Fruit fly (Drosophila melanogaster) whole organism, embryonic: Measurements from ENCODE around the gene mRpS18C.

Source experiments
- Abd-B ChIP-seq: fragments of 200-800 bp; sonication (Bioruptor generic); optimal IDR thresholded peaks from 2 replicates; lab custom pipeline; 2018; ENCODE audit warnings: missing biosample characterization, mild to moderate bottlenecking, missing genetic modification characterization, moderate library complexity
- Adf1 ChIP-seq: fragments of 200-800 bp; sonication (Bioruptor generic); IDR thresholded peaks from 2 replicates; pipeline ENCODE4 v1.3.6; 2022; ENCODE audit warnings: missing biosample characterization, missing genetic modification characterization
- Bdp1 ChIP-seq: fragments of 200-800 bp; sonication (Bioruptor generic); optimal IDR thresholded peaks from 3 replicates; lab custom pipeline; 2016; ENCODE audit warnings: missing biosample characterization, missing genetic modification characterization
- CG10267 ChIP-seq: fragments of 200-800 bp; sonication (Bioruptor generic); optimal IDR thresholded peaks from 2 replicates; lab custom pipeline; 2018; ENCODE audit warnings: missing biosample characterization, mild to moderate bottlenecking, missing genetic modification characterization, moderate library complexity
- CG10543 ChIP-seq: fragments of 200-800 bp; sonication (Bioruptor generic); optimal IDR thresholded peaks from 3 replicates; lab custom pipeline; 2017; ENCODE audit warnings: missing biosample characterization, mild to moderate bottlenecking, missing genetic modification characterization, moderate library complexity
- CG11085 ChIP-seq: fragments of 200-800 bp; sonication (Bioruptor generic); IDR thresholded peaks from 2 replicates; pipeline ENCODE4 v1.3.6; 2022; ENCODE audit warnings: missing biosample characterization, missing genetic modification characterization
- CG11398 ChIP-seq: fragments of 200-800 bp; sonication (Bioruptor generic); optimal IDR thresholded peaks from 2 replicates; lab custom pipeline; 2016; ENCODE audit warnings: missing biosample characterization, missing genetic modification characterization
- CG12299 ChIP-seq: fragments of 200-800 bp; sonication (Bioruptor generic); optimal IDR thresholded peaks from 2 replicates; lab custom pipeline; 2018; ENCODE audit warnings: missing biosample characterization, mild to moderate bottlenecking, missing genetic modification characterization
- CG12769 ChIP-seq: fragments of 200-800 bp; sonication (Bioruptor generic); optimal IDR thresholded peaks from 2 replicates; lab custom pipeline; 2019; ENCODE audit warnings: missing biosample characterization, mild to moderate bottlenecking, missing genetic modification characterization, moderate library complexity
- CG30020 ChIP-seq: fragments of 200-800 bp; optimal IDR thresholded peaks from 2 replicates; lab custom pipeline; 2019; ENCODE audit warnings: missing biosample characterization, mild to moderate bottlenecking, missing genetic modification characterization, moderate library complexity
- CG32772 ChIP-seq: fragments of 200-800 bp; sonication (Bioruptor generic); IDR thresholded peaks from 2 replicates; pipeline ENCODE4 v1.3.6; 2022; ENCODE audit warnings: missing biosample characterization, missing genetic modification characterization
- CG42726 ChIP-seq: fragments of 200-800 bp; sonication (Bioruptor generic); IDR thresholded peaks from 2 replicates; pipeline ENCODE4 v1.3.6; 2022; ENCODE audit warnings: missing biosample characterization, missing genetic modification characterization; ENCODE audit not compliant: partially characterized antibody
- CG43689 ChIP-seq: fragments of 200-800 bp; sonication (Bioruptor generic); IDR thresholded peaks from 2 replicates; pipeline ENCODE4 v1.3.6; 2022; ENCODE audit warnings: missing biosample characterization, missing genetic modification characterization
- CG4404 ChIP-seq: fragments of 200-800 bp; sonication (Bioruptor generic); IDR thresholded peaks from 2 replicates; pipeline ENCODE4 v1.3.6; 2022; ENCODE audit warnings: missing biosample characterization, missing genetic modification characterization
- CG5180 ChIP-seq: fragments of 200-800 bp; sonication (Bioruptor generic); optimal IDR thresholded peaks from 3 replicates; lab custom pipeline; 2017; ENCODE audit warnings: missing biosample characterization, missing genetic modification characterization, mild to moderate bottlenecking, moderate library complexity, missing genetic modification reagents
- CG5953 ChIP-seq: fragments of 200-800 bp; sonication (Bioruptor generic); IDR thresholded peaks from 2 replicates; pipeline ENCODE4 v1.3.6; 2022; ENCODE audit warnings: missing biosample characterization, missing genetic modification characterization
- CG6689 ChIP-seq: fragments of 200-800 bp; sonication (Bioruptor generic); IDR thresholded peaks from 2 replicates; pipeline ENCODE4 v1.3.6; 2022; ENCODE audit warnings: missing biosample characterization, missing genetic modification characterization
- CG7987 ChIP-seq: fragments of 200-800 bp; sonication (Bioruptor generic); optimal IDR thresholded peaks from 2 replicates; lab custom pipeline; 2018; ENCODE audit warnings: missing biosample characterization, mild to moderate bottlenecking, missing genetic modification characterization, moderate library complexity
- CG8089 ChIP-seq: fragments of 200-800 bp; sonication (Bioruptor generic); optimal IDR thresholded peaks from 3 replicates; lab custom pipeline; 2016; ENCODE audit warnings: missing biosample characterization, missing genetic modification characterization
- CG8281 ChIP-seq: fragments of 200-800 bp; sonication (Bioruptor generic); optimal IDR thresholded peaks from 2 replicates; lab custom pipeline; 2018; ENCODE audit warnings: missing biosample characterization, mild to moderate bottlenecking, missing genetic modification characterization, moderate library complexity
- CG9876 ChIP-seq: fragments of 200-800 bp; sonication (Bioruptor generic); optimal IDR thresholded peaks from 2 replicates; lab custom pipeline; 2016; ENCODE audit warnings: missing biosample characterization, missing genetic modification characterization
- Chrac-16 ChIP-seq: fragments of 200-800 bp; sonication (Bioruptor generic); optimal IDR thresholded peaks from 3 replicates; lab custom pipeline; 2016; ENCODE audit warnings: missing biosample characterization, missing genetic modification characterization
- D19B ChIP-seq: fragments of 200-800 bp; sonication (Bioruptor generic); optimal IDR thresholded peaks from 2 replicates; lab custom pipeline; 2017; ENCODE audit warnings: missing biosample characterization, mild to moderate bottlenecking, missing genetic modification characterization
- Deaf1 ChIP-seq: fragments of 200-800 bp; optimal IDR thresholded peaks from 3 replicates; lab custom pipeline; 2019; ENCODE audit warnings: missing biosample characterization, mild to moderate bottlenecking, missing genetic modification characterization, moderate library complexity
- Elba2 ChIP-seq: fragments of 200-800 bp; sonication (Bioruptor generic); optimal IDR thresholded peaks from 3 replicates; lab custom pipeline; 2016; ENCODE audit warnings: missing biosample characterization, missing genetic modification characterization
- Ets97D ChIP-seq: fragments of 200-800 bp; sonication (Bioruptor generic); optimal IDR thresholded peaks from 3 replicates; lab custom pipeline; 2016; ENCODE audit warnings: missing biosample characterization, missing genetic modification characterization
- Hey ChIP-seq: fragments of 200-800 bp; sonication (Bioruptor generic); optimal IDR thresholded peaks from 3 replicates; lab custom pipeline; 2018; ENCODE audit warnings: missing biosample characterization, mild to moderate bottlenecking, missing genetic modification characterization
- Kr ChIP-seq: fragments of 200-800 bp; sonication (Bioruptor generic); optimal IDR thresholded peaks from 2 replicates; lab custom pipeline; 2017; ENCODE audit warnings: missing biosample characterization, mild to moderate bottlenecking, missing genetic modification characterization
- Lim3 ChIP-seq: fragments of 200-800 bp; sonication (Bioruptor generic); IDR thresholded peaks from 2 replicates; pipeline ENCODE4 v1.3.6; 2022; ENCODE audit warnings: missing biosample characterization, missing genetic modification characterization
- Mad ChIP-seq: fragments of 200-800 bp; sonication (Bioruptor generic); optimal IDR thresholded peaks from 2 replicates; lab custom pipeline; 2016; ENCODE audit warnings: missing biosample characterization, missing genetic modification characterization
- Max ChIP-seq: fragments of 200-800 bp; sonication (Bioruptor generic); optimal IDR thresholded peaks from 2 replicates; lab custom pipeline; 2016; ENCODE audit warnings: missing biosample characterization, mild to moderate bottlenecking, missing genetic modification characterization
- Poxn ChIP-seq: fragments of 200-800 bp; sonication (Bioruptor generic); IDR thresholded peaks from 2 replicates; pipeline ENCODE4 v1.3.6; 2022; ENCODE audit warnings: missing biosample characterization, missing genetic modification characterization
- Rfx ChIP-seq: fragments of 200-800 bp; sonication (Bioruptor generic); IDR thresholded peaks from 2 replicates; pipeline ENCODE4 v1.3.6; 2022; ENCODE audit warnings: missing biosample characterization, missing genetic modification characterization
- Scr ChIP-seq: fragments of 200-800 bp; sonication (Bioruptor generic); IDR thresholded peaks from 2 replicates; pipeline ENCODE4 v1.3.6; 2022; ENCODE audit warnings: missing biosample characterization, missing genetic modification characterization; ENCODE audit not compliant: partially characterized antibody
- Sin3A ChIP-seq: fragments of >200 bp; optimal IDR thresholded peaks from 2 replicates; lab custom pipeline; 2018
- bab2 ChIP-seq: fragments of 200-800 bp; sonication (Bioruptor generic); optimal IDR thresholded peaks from 2 replicates; lab custom pipeline; 2016; ENCODE audit warnings: missing biosample characterization, missing genetic modification characterization
- br ChIP-seq: fragments of >200 bp; optimal IDR thresholded peaks from 2 replicates; lab custom pipeline; 2017
- bsh ChIP-seq, 2 experiments: fragments of 200-800 bp; sonication (Bioruptor generic); optimal IDR thresholded peaks; 2 replicates each; lab custom pipeline; 2017 to 2018; ENCODE audit warnings: mild to moderate bottlenecking in 2 of 2, missing biosample characterization in 2 of 2, missing genetic modification characterization in 2 of 2, moderate library complexity in 1 of 2
- cato ChIP-seq: fragments of 200-800 bp; sonication (Bioruptor generic); optimal IDR thresholded peaks from 2 replicates; lab custom pipeline; 2016; ENCODE audit warnings: missing biosample characterization, missing genetic modification characterization, borderline replicate concordance
- chn ChIP-seq: fragments of 200-800 bp; sonication (Bioruptor generic); optimal IDR thresholded peaks from 2 replicates; lab custom pipeline; 2016; ENCODE audit warnings: missing biosample characterization, missing genetic modification characterization
- dimm ChIP-seq: fragments of 200-800 bp; sonication (Bioruptor generic); IDR thresholded peaks from 2 replicates; pipeline ENCODE4 v1.3.6; 2022; ENCODE audit warnings: missing biosample characterization, missing genetic modification characterization
- fru ChIP-seq: fragments of >200 bp; optimal IDR thresholded peaks from 2 replicates; lab custom pipeline; 2017
- gfzf ChIP-seq: fragments of 200-800 bp; sonication (Bioruptor generic); optimal IDR thresholded peaks from 2 replicates; lab custom pipeline; 2016; ENCODE audit warnings: missing biosample characterization, mild to moderate bottlenecking, missing genetic modification characterization, moderate library complexity
- grau ChIP-seq: fragments of 200-800 bp; optimal IDR thresholded peaks from 3 replicates; lab custom pipeline; 2019; ENCODE audit warnings: missing biosample characterization, mild to moderate bottlenecking, missing genetic modification characterization, moderate library complexity
- hth ChIP-seq: fragments of >200 bp; optimal IDR thresholded peaks from 2 replicates; lab custom pipeline; 2017; ENCODE audit warnings: inconsistent platforms
- inv ChIP-seq: fragments of 200-800 bp; sonication (Bioruptor generic); IDR thresholded peaks from 2 replicates; pipeline ENCODE4 v1.3.6; 2022; ENCODE audit warnings: missing biosample characterization, missing genetic modification characterization; ENCODE audit not compliant: partially characterized antibody
- lmd ChIP-seq: fragments of 200-800 bp; sonication (Bioruptor generic); IDR thresholded peaks from 2 replicates; pipeline ENCODE4 v1.3.6; 2022; ENCODE audit warnings: missing biosample characterization, missing genetic modification characterization
- nerfin-1 ChIP-seq: fragments of 200-800 bp; sonication (Bioruptor generic); optimal IDR thresholded peaks from 3 replicates; lab custom pipeline; 2019; ENCODE audit warnings: missing biosample characterization, mild to moderate bottlenecking, missing genetic modification characterization, moderate library complexity
- pfk ChIP-seq: fragments of 200-800 bp; sonication (Bioruptor generic); optimal IDR thresholded peaks from 2 replicates; lab custom pipeline; 2018; ENCODE audit warnings: missing biosample characterization, mild to moderate bottlenecking, missing genetic modification characterization, moderate library complexity
- pzg ChIP-seq: fragments of 200-800 bp; sonication (Bioruptor generic); optimal IDR thresholded peaks from 3 replicates; lab custom pipeline; 2018; ENCODE audit warnings: missing biosample characterization, mild to moderate bottlenecking, missing genetic modification characterization, moderate library complexity
- sc ChIP-seq, 3 experiments: fragments of >200 bp in 2 of 3; fragments of 200-800 bp in 1 of 3; sonication (Bioruptor generic) in 1 of 3; optimal IDR thresholded peaks; 2 replicates in 2 of 3; 3 replicates in 1 of 3; lab custom pipeline; 2017; ENCODE audit warnings: mild to moderate bottlenecking in 1 of 3, missing biosample characterization in 1 of 3, missing genetic modification characterization in 1 of 3, missing genetic modification reagents in 1 of 3
- sob ChIP-seq: fragments of 200-800 bp; sonication (Bioruptor generic); IDR thresholded peaks from 2 replicates; pipeline ENCODE4 v1.3.6; 2022; ENCODE audit warnings: missing biosample characterization, missing genetic modification characterization
- tin ChIP-seq: fragments of 200-800 bp; sonication (Bioruptor generic); optimal IDR thresholded peaks from 3 replicates; lab custom pipeline; 2016; ENCODE audit warnings: missing biosample characterization, missing genetic modification characterization
- ttk ChIP-seq: fragments of 200-800 bp; sonication (Bioruptor generic); IDR thresholded peaks from 2 replicates; pipeline ENCODE4 v2.1.2; 2022; ENCODE audit warnings: missing biosample characterization, missing genetic modification characterization

Gene mRpS18C

DNA sequence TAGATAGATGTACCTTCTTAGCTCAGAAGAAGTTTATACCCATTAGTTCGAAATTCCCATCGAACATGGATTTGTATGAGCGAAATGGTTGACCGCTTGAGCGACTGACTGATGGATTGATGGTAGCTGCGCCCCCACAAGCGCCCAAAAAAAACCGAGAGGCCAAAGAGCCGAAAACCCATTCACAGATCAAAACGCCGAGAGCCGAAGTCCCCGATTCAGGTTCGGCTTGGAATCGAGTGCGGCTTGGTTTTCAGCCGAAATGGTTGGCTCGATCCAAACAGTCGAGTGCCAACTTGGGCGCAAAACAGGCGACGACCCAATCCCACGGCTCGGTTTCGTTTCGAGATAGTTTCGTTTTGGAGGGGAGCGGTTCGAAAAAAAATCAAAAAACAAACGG lies 36.4 kb downstream of the mRpS18C start (continued):
- TF ChIP-seq grau (tag; lab: Kevin White, UChicago) (no peak), CG10267 (tag; lab: Kevin White, UChicago) (no peak), CG7987 (GFP tag; lab: Kevin White, UChicago) (no peak), Sin3A (lab: Kevin White, UChicago) (no peak), Ets97D (no peak), CG11398 (no peak), pfk (no peak), CG12299 (tag; lab: Kevin White, UChicago) (no peak), bab2 (no peak), CG4404 (no peak), ttk (no peak), bsh (GFP tag; optimal IDR thresholded peaks at IDR 0.05; lab: Kevin White, UChicago) (no peak), Bdp1 (GFP tag; lab: Kevin White, UChicago) (no peak), CG9876 (GFP tag; lab: Kevin White, UChicago) (no peak), Deaf1 (peak; percentile 97), Adf1 (GFP tag; lab: Robert Waterston, UW) (no peak), sob (GFP tag; lab: Robert Waterston, UW) (no peak), CG43689 (no peak), CG8281 (tag; lab: Kevin White, UChicago) (peak; percentile 92), hth (no peak), Scr (GFP tag; lab: Robert Waterston, UW) (no peak), inv (GFP tag; lab: Robert Waterston, UW) (no peak), cato (no peak), Lim3 (GFP tag; lab: Robert Waterston, UW) (no peak), sc (optimal IDR thresholded peaks at IDR 0.05; lab: Kevin White, UChicago) (no peak), sc (GFP tag; optimal IDR thresholded peaks at IDR 0.05; lab: Kevin White, UChicago) (no peak), CG12769 (tag; lab: Kevin White, UChicago) (peak; percentile 58), Rfx (GFP tag; lab: Robert Waterston, UW) (0 out of 2 replicates have a peak, but pooled peaks have one; percentile 7), CG5953 (GFP tag; lab: Robert Waterston, UW) (no peak), lmd (GFP tag; lab: Robert Waterston, UW) (no peak), br (lab: Kevin White, UChicago) (no peak), CG32772 (GFP tag; lab: Robert Waterston, UW) (no peak), D19B (GFP tag; lab: Kevin White, UChicago) (peak; percentile 24), pzg (GFP tag; lab: Kevin White, UChicago) (no peak), CG10543 (peak; percentile 43), Elba2 (GFP tag; lab: Kevin White, UChicago) (no peak), CG11085 (no peak), fru (lab: Kevin White, UChicago) (no peak), Poxn (GFP tag; lab: Robert Waterston, UW) (no peak), chn (GFP tag; lab: Kevin White, UChicago) (no peak), CG5180 (GFP tag; lab: Kevin White, UChicago) (peak; percentile 99), Hey (tag; lab: Kevin White, UChicago) (no peak), tin (GFP tag; lab: Kevin White, UChicago) (no peak)
- TF ChIP-seq, all 482 proteins: peak for 12

DNA sequence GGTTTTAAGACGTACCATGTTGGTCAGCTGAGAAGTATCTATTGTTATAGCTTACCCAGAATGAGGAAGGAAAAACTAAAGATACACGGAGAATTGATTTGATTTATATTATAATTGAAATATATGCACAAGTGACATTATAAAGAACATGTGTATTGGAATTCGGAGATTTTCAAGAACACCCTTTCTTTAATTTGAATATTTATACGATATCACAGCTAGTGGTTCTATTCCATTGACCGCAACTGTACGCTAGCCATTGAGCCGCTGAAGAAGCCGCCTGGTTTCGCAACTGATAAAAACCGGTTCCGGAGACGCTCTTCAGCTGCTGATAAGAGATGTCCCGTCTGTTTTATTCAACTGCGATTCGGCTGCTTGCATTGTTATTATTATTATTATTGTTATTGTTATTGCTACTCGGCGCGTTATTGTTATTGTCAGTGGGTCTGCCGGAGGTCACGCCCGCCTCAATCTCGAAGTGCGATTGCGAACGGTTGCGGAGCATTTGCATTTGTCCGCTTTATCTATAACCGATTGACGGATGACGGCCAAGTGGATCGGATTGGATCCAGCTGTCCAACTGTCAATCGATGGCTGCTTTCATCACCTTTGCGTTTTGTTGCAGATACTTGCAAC lies 38.0 kb downstream of the mRpS18C start:
- TF ChIP-seq nerfin-1 (tag; lab: Kevin White, UChicago) (no peak), Chrac-16 (GFP tag; lab: Kevin White, UChicago) (no peak), CG30020 (tag; lab: Kevin White, UChicago) (no peak), CG8089 (GFP tag; lab: Kevin White, UChicago) (no peak), Abd-B (no peak), Max (no peak), gfzf (GFP tag; lab: Kevin White, UChicago) (no peak), CG6689 (GFP tag; lab: Robert Waterston, UW) (0 out of 2 replicates have a peak, but pooled peaks have one; percentile 37), Kr (GFP tag; lab: Kevin White, UChicago) (no peak), dimm (GFP tag; lab: Robert Waterston, UW) (no peak), CG42726 (GFP tag; lab: Robert Waterston, UW) (no peak), Mad (GFP tag; lab: Kevin White, UChicago) (no peak)
